Fruit fly (Drosophila melanogaster): Measurements from ENCODE around the gene CG42717.

- no peak for TF ChIP-seq CG1620 (GFP tag; optimal IDR thresholded peaks at IDR 0.05)
- TF ChIP-seq pad (GFP tag; optimal IDR thresholded peaks at IDR 0.05): no peak
- no peak for TF ChIP-seq CG14711 (tag; optimal IDR thresholded peaks at IDR 0.05)
- TF ChIP-seq CG11617 (GFP tag; optimal IDR thresholded peaks at IDR 0.05): no peak
- TF ChIP-seq ovo (GFP tag; optimal IDR thresholded peaks at IDR 0.05): no peak
- TF ChIP-seq Clk (GFP tag; optimal IDR thresholded peaks at IDR 0.05): no peak
- TF ChIP-seq CG33017 (tag; optimal IDR thresholded peaks at IDR 0.05): no peak
- no peak for TF ChIP-seq Hr96 (GFP tag; optimal IDR thresholded peaks at IDR 0.05)
- TF ChIP-seq tj (GFP tag; optimal IDR thresholded peaks at IDR 0.05): no peak
- TF ChIP-seq toe (GFP tag; optimal IDR thresholded peaks at IDR 0.05): no peak
- TF ChIP-seq CG5204 (GFP tag; optimal IDR thresholded peaks at IDR 0.05): no peak
- no peak for TF ChIP-seq Mnt (GFP tag; optimal IDR thresholded peaks at IDR 0.05)
- TF ChIP-seq cic (GFP tag; optimal IDR thresholded peaks at IDR 0.05): no peak
These were observed 34.8 kb downstream of the CG42717 start for dm6 chr3L:15998217-15998616.
